Fruit fly (Drosophila melanogaster) whole organism, embryonic: Measurements from ENCODE around the gene Nepl13.

Experiments used
- Antp ChIP-seq: fragments of 200-800 bp; sonication (Bioruptor generic); optimal IDR thresholded peaks from 3 replicates; lab custom pipeline; 2016; ENCODE audit warnings: missing biosample characterization, missing genetic modification characterization
- CG10209 ChIP-seq: fragments of 200-800 bp; sonication (Bioruptor generic); optimal IDR thresholded peaks from 3 replicates; lab custom pipeline; 2017; ENCODE audit warnings: missing biosample characterization, mild to moderate bottlenecking, missing genetic modification characterization, missing genetic modification reagents
- CG10267 ChIP-seq: fragments of 200-800 bp; sonication (Bioruptor generic); optimal IDR thresholded peaks from 2 replicates; lab custom pipeline; 2018; ENCODE audit warnings: missing biosample characterization, mild to moderate bottlenecking, missing genetic modification characterization, moderate library complexity
- CG11723 ChIP-seq: fragments of 200-800 bp; sonication (Bioruptor generic); optimal IDR thresholded peaks from 2 replicates; lab custom pipeline; 2017; ENCODE audit warnings: missing biosample characterization, mild to moderate bottlenecking, missing genetic modification characterization
- CG12299 ChIP-seq: fragments of 200-800 bp; sonication (Bioruptor generic); optimal IDR thresholded peaks from 2 replicates; lab custom pipeline; 2018; ENCODE audit warnings: missing biosample characterization, mild to moderate bottlenecking, missing genetic modification characterization
- CG15011 ChIP-seq: fragments of 200-800 bp; sonication (Bioruptor generic); optimal IDR thresholded peaks from 3 replicates; lab custom pipeline; 2018; ENCODE audit warnings: missing biosample characterization, mild to moderate bottlenecking, missing genetic modification characterization
- CG16815 ChIP-seq: fragments of 200-800 bp; sonication (Bioruptor generic); optimal IDR thresholded peaks from 3 replicates; lab custom pipeline; 2017; ENCODE audit warnings: missing biosample characterization, mild to moderate bottlenecking, missing genetic modification characterization
- CG18764 ChIP-seq: fragments of 200-800 bp; sonication (Bioruptor generic); optimal IDR thresholded peaks from 3 replicates; lab custom pipeline; 2016; ENCODE audit warnings: missing biosample characterization, missing genetic modification characterization
- CG2875 ChIP-seq: fragments of 200-800 bp; sonication (Bioruptor generic); optimal IDR thresholded peaks from 2 replicates; lab custom pipeline; 2017; ENCODE audit warnings: missing biosample characterization, mild to moderate bottlenecking, missing genetic modification characterization, missing genetic modification reagents
- CG4360 ChIP-seq: fragments of 200-800 bp; sonication (Bioruptor generic); IDR thresholded peaks from 2 replicates; pipeline ENCODE4 v1.3.6; 2022; ENCODE audit warnings: missing biosample characterization, missing genetic modification characterization
- CG4707 ChIP-seq: fragments of 200-800 bp; sonication (Bioruptor generic); optimal IDR thresholded peaks from 2 replicates; lab custom pipeline; 2018; ENCODE audit warnings: missing biosample characterization, mild to moderate bottlenecking, missing genetic modification characterization, moderate library complexity
- CG4730 ChIP-seq: fragments of 200-800 bp; sonication (Bioruptor generic); IDR thresholded peaks from 2 replicates; pipeline ENCODE4 v1.3.6; 2022; ENCODE audit warnings: missing biosample characterization, missing genetic modification characterization
- CG5180 ChIP-seq: fragments of 200-800 bp; sonication (Bioruptor generic); optimal IDR thresholded peaks from 3 replicates; lab custom pipeline; 2017; ENCODE audit warnings: missing biosample characterization, missing genetic modification characterization, mild to moderate bottlenecking, moderate library complexity, missing genetic modification reagents
- CG6175 ChIP-seq: fragments of 200-800 bp; sonication (Bioruptor generic); IDR thresholded peaks from 3 replicates; pipeline ENCODE4 v1.3.6; 2022; ENCODE audit warnings: missing biosample characterization, missing genetic modification characterization
- CG6813 ChIP-seq: fragments of 200-800 bp; sonication (Bioruptor generic); optimal IDR thresholded peaks from 2 replicates; lab custom pipeline; 2017; ENCODE audit warnings: missing biosample characterization, missing genetic modification characterization, mild to moderate bottlenecking, moderate library complexity, missing genetic modification reagents
- CG8359 ChIP-seq: fragments of 200-800 bp; sonication (Bioruptor generic); optimal IDR thresholded peaks from 2 replicates; lab custom pipeline; 2017; ENCODE audit warnings: missing biosample characterization, mild to moderate bottlenecking, missing genetic modification characterization, borderline replicate concordance
- CG8924 ChIP-seq: fragments of 200-800 bp; optimal IDR thresholded peaks from 3 replicates; lab custom pipeline; 2019; ENCODE audit warnings: missing biosample characterization, mild to moderate bottlenecking, missing genetic modification characterization, moderate library complexity
- CG8944 ChIP-seq: fragments of 200-800 bp; sonication (Bioruptor generic); optimal IDR thresholded peaks from 3 replicates; lab custom pipeline; 2016; ENCODE audit warnings: missing biosample characterization, missing genetic modification characterization
- CG9215 ChIP-seq: fragments of 200-800 bp; sonication (Bioruptor generic); IDR thresholded peaks from 2 replicates; pipeline ENCODE4 v1.3.6; 2022; ENCODE audit warnings: missing biosample characterization, missing genetic modification characterization
- CG9437 ChIP-seq: fragments of 200-800 bp; sonication (Bioruptor generic); optimal IDR thresholded peaks from 2 replicates; lab custom pipeline; 2018; ENCODE audit warnings: missing biosample characterization, mild to moderate bottlenecking, missing genetic modification characterization
- Dll ChIP-seq: fragments of 200-800 bp; sonication (Bioruptor generic); IDR thresholded peaks from 4 replicates; pipeline ENCODE4 v1.3.6; 2022; ENCODE audit warnings: missing biosample characterization, missing genetic modification characterization; ENCODE audit not compliant: partially characterized antibody
- Drgx ChIP-seq: fragments of 200-800 bp; sonication (Bioruptor generic); IDR thresholded peaks from 2 replicates; pipeline ENCODE4 v1.3.6; 2022; ENCODE audit warnings: missing biosample characterization, missing genetic modification characterization
- E2f1 ChIP-seq: fragments of 200-800 bp; sonication (Bioruptor generic); IDR thresholded peaks from 2 replicates; pipeline ENCODE4 v1.3.6; 2022; ENCODE audit warnings: missing biosample characterization, missing genetic modification characterization
- Eip74EF ChIP-seq, 2 experiments: fragments of 200-800 bp in 1 of 2; fragments of >200 bp in 1 of 2; sonication (Bioruptor generic) in 1 of 2; optimal IDR thresholded peaks; 2 replicates each; lab custom pipeline; 2017 to 2019; ENCODE audit warnings: missing biosample characterization in 2 of 2, missing genetic modification characterization in 2 of 2, mild to moderate bottlenecking in 1 of 2, moderate library complexity in 1 of 2
- Fer3 ChIP-seq: fragments of 200-800 bp; sonication (Bioruptor generic); optimal IDR thresholded peaks from 2 replicates; lab custom pipeline; 2018; ENCODE audit warnings: missing biosample characterization, mild to moderate bottlenecking, missing genetic modification characterization, moderate library complexity
- Hey ChIP-seq: fragments of 200-800 bp; sonication (Bioruptor generic); optimal IDR thresholded peaks from 3 replicates; lab custom pipeline; 2018; ENCODE audit warnings: missing biosample characterization, mild to moderate bottlenecking, missing genetic modification characterization
- HmgZ ChIP-seq: fragments of 200-800 bp; sonication (Bioruptor generic); optimal IDR thresholded peaks from 2 replicates; lab custom pipeline; 2018; ENCODE audit warnings: missing biosample characterization, mild to moderate bottlenecking, missing genetic modification characterization
- Hr51 ChIP-seq, 2 experiments: fragments of 200-800 bp; sonication (Bioruptor generic); optimal IDR thresholded peaks; 2 replicates in 1 of 2; 3 replicates in 1 of 2; lab custom pipeline; 2016 to 2018; ENCODE audit warnings: missing biosample characterization in 2 of 2, missing genetic modification characterization in 2 of 2, mild to moderate bottlenecking in 1 of 2, moderate library complexity in 1 of 2
- Med ChIP-seq: fragments of 200-800 bp; sonication (Bioruptor generic); peaks from one replicate; lab custom pipeline; 2016; ENCODE audit warnings: missing biosample characterization, missing genetic modification characterization, mild to moderate bottlenecking, inconsistent platforms, moderate library complexity
- Meics ChIP-seq: fragments of 200-800 bp; sonication (Bioruptor generic); optimal IDR thresholded peaks from 2 replicates; lab custom pipeline; 2017; ENCODE audit warnings: missing biosample characterization, mild to moderate bottlenecking, missing genetic modification characterization
- Oli ChIP-seq: fragments of 200-800 bp; sonication (Bioruptor generic); optimal IDR thresholded peaks from 2 replicates; lab custom pipeline; 2018; ENCODE audit warnings: missing biosample characterization, mild to moderate bottlenecking, missing genetic modification characterization, moderate library complexity
- Side ChIP-seq: fragments of 200-800 bp; sonication (Bioruptor generic); optimal IDR thresholded peaks from 2 replicates; lab custom pipeline; 2016; ENCODE audit warnings: missing biosample characterization, missing genetic modification characterization
- Sin3A ChIP-seq: fragments of >200 bp; optimal IDR thresholded peaks from 2 replicates; lab custom pipeline; 2018
- Xrp1 ChIP-seq: fragments of 200-800 bp; sonication (Bioruptor generic); IDR thresholded peaks from 2 replicates; pipeline ENCODE4 v1.3.6; 2022; ENCODE audit warnings: missing biosample characterization, missing genetic modification characterization
- ab ChIP-seq: fragments of 200-800 bp; sonication (Bioruptor generic); optimal IDR thresholded peaks from 2 replicates; lab custom pipeline; 2016; ENCODE audit warnings: missing biosample characterization, missing genetic modification characterization
- br ChIP-seq: fragments of >200 bp; optimal IDR thresholded peaks from 2 replicates; lab custom pipeline; 2017
- bsh ChIP-seq, 2 experiments: fragments of 200-800 bp; sonication (Bioruptor generic); optimal IDR thresholded peaks; 2 replicates each; lab custom pipeline; 2017 to 2018; ENCODE audit warnings: mild to moderate bottlenecking in 2 of 2, missing biosample characterization in 2 of 2, missing genetic modification characterization in 2 of 2, moderate library complexity in 1 of 2
- crc ChIP-seq: fragments of 200-800 bp; sonication (Bioruptor generic); optimal IDR thresholded peaks from 2 replicates; lab custom pipeline; 2016; ENCODE audit warnings: missing biosample characterization, missing genetic modification characterization
- emc ChIP-seq: fragments of 200-800 bp; sonication (Bioruptor generic); optimal IDR thresholded peaks from 2 replicates; lab custom pipeline; 2016; ENCODE audit warnings: missing biosample characterization, missing genetic modification characterization
- fu2 ChIP-seq: fragments of 200-800 bp; sonication (Bioruptor generic); optimal IDR thresholded peaks from 2 replicates; lab custom pipeline; 2016; ENCODE audit warnings: missing biosample characterization, missing genetic modification characterization
- gfzf ChIP-seq: fragments of 200-800 bp; sonication (Bioruptor generic); optimal IDR thresholded peaks from 2 replicates; lab custom pipeline; 2016; ENCODE audit warnings: missing biosample characterization, mild to moderate bottlenecking, missing genetic modification characterization, moderate library complexity
- ind ChIP-seq: fragments of 200-800 bp; sonication (Bioruptor generic); optimal IDR thresholded peaks from 3 replicates; lab custom pipeline; 2016; ENCODE audit warnings: missing biosample characterization, missing genetic modification characterization
- jumu ChIP-seq: fragments of 200-800 bp; sonication (Bioruptor generic); optimal IDR thresholded peaks from 3 replicates; lab custom pipeline; 2016; ENCODE audit warnings: missing biosample characterization, missing genetic modification characterization
- oc ChIP-seq: fragments of 200-800 bp; sonication (Bioruptor generic); optimal IDR thresholded peaks from 2 replicates; lab custom pipeline; 2018; ENCODE audit warnings: missing biosample characterization, mild to moderate bottlenecking, missing genetic modification characterization, moderate library complexity
- org-1 ChIP-seq: fragments of 200-800 bp; sonication (Bioruptor generic); optimal IDR thresholded peaks from 2 replicates; lab custom pipeline; 2017; ENCODE audit warnings: missing biosample characterization, missing genetic modification characterization
- pan ChIP-seq, 4 experiments: fragments of >200 bp in 3 of 4; fragments of 200-800 bp in 1 of 4; sonication (Bioruptor generic) in 1 of 4; optimal IDR thresholded peaks in 3 of 4; IDR thresholded peaks in 1 of 4; 2 replicates each; pipeline versions ENCODE4 v1.3.6 to Lab custom; 2017 to 2022; ENCODE audit warnings: missing biosample characterization in 2 of 4, missing genetic modification characterization in 2 of 4, mixed read lengths in 1 of 4
- salm ChIP-seq: fragments of 200-800 bp; sonication (Bioruptor generic); optimal IDR thresholded peaks from 2 replicates; lab custom pipeline; 2018; ENCODE audit warnings: missing biosample characterization, mild to moderate bottlenecking, missing genetic modification characterization
- sna ChIP-seq: fragments of 200-800 bp; sonication (Bioruptor generic); IDR thresholded peaks from 2 replicates; pipeline ENCODE4 v1.3.6; 2022; ENCODE audit warnings: missing biosample characterization, missing genetic modification characterization; ENCODE audit not compliant: partially characterized antibody
- so ChIP-seq: fragments of 200-800 bp; sonication (Bioruptor generic); IDR thresholded peaks from 3 replicates; pipeline ENCODE4 v1.3.6; 2022; ENCODE audit warnings: missing biosample characterization, missing genetic modification characterization
- stc ChIP-seq: fragments of 200-800 bp; sonication (Bioruptor generic); IDR thresholded peaks from 2 replicates; pipeline ENCODE4 v1.3.6; 2022; ENCODE audit warnings: missing biosample characterization, missing genetic modification characterization
- tap ChIP-seq: fragments of 200-800 bp; optimal IDR thresholded peaks from 3 replicates; lab custom pipeline; 2019; ENCODE audit warnings: missing biosample characterization, mild to moderate bottlenecking, missing genetic modification characterization, moderate library complexity

Nepl13 gene

dm6 chr3R:22719607-22719949 is 41.3 kb downstream of the Nepl13 start (continued):
- TF ChIP-seq fu2 (GFP tag; lab: Kevin White, UChicago) (no peak), CG10267 (tag; lab: Kevin White, UChicago) (peak; percentile 51), Eip74EF (GFP tag; optimal IDR thresholded peaks at IDR 0.05; lab: Kevin White, UChicago) (no peak), jumu (GFP tag; lab: Kevin White, UChicago) (peak; percentile 22), Fer3 (tag; lab: Kevin White, UChicago) (peak; percentile 16), CG4707 (GFP tag; lab: Kevin White, UChicago) (no peak), tap (tag; lab: Kevin White, UChicago) (peak; percentile 8), Side (GFP tag; lab: Kevin White, UChicago) (peak; percentile 9), pan (optimal IDR thresholded peaks at IDR 0.05; lab: Kevin White, UChicago) (no peak), pan (GFP tag; optimal IDR thresholded peaks at IDR 0.05 in 1 of 2, IDR thresholded peaks at IDR 0.05 in 1 of 2) (peak in 1 of 2 experiments; percentile 14), CG6175 (GFP tag; lab: Robert Waterston, UW) (no peak), oc (tag; lab: Kevin White, UChicago) (no peak), br (lab: Kevin White, UChicago) (no peak), CG2875 (GFP tag; lab: Kevin White, UChicago) (no peak), CG5180 (GFP tag; lab: Kevin White, UChicago) (peak; percentile 14), CG9215 (GFP tag; lab: Robert Waterston, UW) (no peak), Drgx (GFP tag; lab: Robert Waterston, UW) (no peak), Meics (peak; percentile 6), CG15011 (GFP tag; lab: Kevin White, UChicago) (no peak), CG8944 (no peak), HmgZ (tag; lab: Kevin White, UChicago) (no peak), org-1 (GFP tag; lab: Kevin White, UChicago) (peak; percentile 5), CG8359 (no peak), Antp (GFP tag; lab: Kevin White, UChicago) (no peak), CG12299 (tag; lab: Kevin White, UChicago) (no peak), Xrp1 (GFP tag; lab: Robert Waterston, UW) (peak; percentile 60), ab (GFP tag; lab: Kevin White, UChicago) (no peak), CG10209 (no peak), Hr51 (GFP tag; optimal IDR thresholded peaks at IDR 0.05; lab: Kevin White, UChicago) (peak in 1 of 2 experiments; percentile 41), ind (GFP tag; lab: Kevin White, UChicago) (peak; percentile 25), Sin3A (lab: Kevin White, UChicago) (no peak), sna (GFP tag; lab: Robert Waterston, UW) (no peak), stc (no peak), salm (tag; lab: Kevin White, UChicago) (no peak), Med (no peak), so (GFP tag; lab: Robert Waterston, UW) (no peak), CG4730 (GFP tag; lab: Robert Waterston, UW) (no peak), Oli (tag; lab: Kevin White, UChicago) (peak; percentile 44), CG6813 (GFP tag; lab: Kevin White, UChicago) (peak; percentile 12), crc (GFP tag; lab: Kevin White, UChicago) (no peak), bsh (GFP tag; optimal IDR thresholded peaks at IDR 0.05; lab: Kevin White, UChicago) (peak in 1 of 2 experiments; percentile 48), emc (GFP tag; lab: Kevin White, UChicago) (no peak), CG8924 (tag; lab: Kevin White, UChicago) (peak; percentile 25), E2f1 (0 out of 2 replicates have a peak, but pooled peaks have one; percentile 11), CG11723 (GFP tag; lab: Kevin White, UChicago) (no peak), CG16815 (no peak), CG18764 (GFP tag; lab: Kevin White, UChicago) (no peak), gfzf (GFP tag; lab: Kevin White, UChicago) (no peak), CG4360 (no peak), Dll (no peak), CG9437 (GFP tag; lab: Kevin White, UChicago) (no peak), Hey (tag; lab: Kevin White, UChicago) (no peak)
